Fruit fly (Drosophila melanogaster) S2 (cell line): ENCODE data around the gene Ubr3.

Source experiments
- CG8478 ChIP-seq: fragments of >200 bp; optimal IDR thresholded peaks from 2 replicates; lab custom pipeline; 2018
- CTCF ChIP-seq, 2 experiments: fragments of >200 bp; optimal IDR thresholded peaks; 2 replicates each; lab custom pipeline; 2018

- TF ChIP-seq CG8478 (lab: Kevin White, UChicago): no peak
- TF ChIP-seq CTCF (optimal IDR thresholded peaks at IDR 0.05; lab: Kevin White, UChicago): no peak
Observed at dm6 chrX:7973325-7973954, 37.7 kb downstream of the Ubr3 start.
